Worm (Caenorhabditis elegans) whole organism, young adult: ENCODE measurements around the gene sdz-16.

Experiments
- B0019.2 ChIP-seq: fragments of 200-800 bp; sonication (Bioruptor generic); conservative IDR thresholded peaks from 2 replicates; pipeline ENCODE4 v1.3.6; 2022; ENCODE audit warnings: missing genetic modification reagents, missing genetic modification characterization, missing compliant biosample characterization
- C17E4.6 ChIP-seq: fragments of 200-800 bp; sonication (Bioruptor generic); IDR thresholded peaks from 2 replicates; pipeline ENCODE4 v1.3.6; 2022; ENCODE audit warnings: missing genetic modification reagents, missing genetic modification characterization, missing compliant biosample characterization
- F23B12.7 ChIP-seq: sonication (generic microtip); optimal IDR thresholded peaks from 2 replicates; lab custom pipeline; 2017; ENCODE audit warnings: missing genetic modification characterization, mild to moderate bottlenecking, missing compliant biosample characterization, antibody characterized with exemption, moderate library complexity; ENCODE audit not compliant: insufficient read depth
- F37B4.10 ChIP-seq: fragments of 200-800 bp; sonication (Bioruptor generic); IDR thresholded peaks from 2 replicates; pipeline ENCODE4 v1.3.6; 2022; ENCODE audit warnings: missing genetic modification characterization, missing compliant biosample characterization
- F55B11.4 ChIP-seq: sonication (generic microtip); optimal IDR thresholded peaks from 2 replicates; lab custom pipeline; 2016; ENCODE audit warnings: missing compliant biosample characterization, missing genetic modification characterization, borderline replicate concordance; ENCODE audit not compliant: insufficient read depth
- T26A5.8 ChIP-seq: sonication (generic microtip); optimal IDR thresholded peaks from 2 replicates; lab custom pipeline; 2016; ENCODE audit warnings: missing genetic modification characterization, missing compliant biosample characterization
- Y67H2A.10 ChIP-seq: fragments of 200-800 bp; sonication (Bioruptor generic); conservative IDR thresholded peaks from 2 replicates; pipeline ENCODE4 v1.3.6; 2022; ENCODE audit warnings: missing genetic modification reagents, missing genetic modification characterization, missing compliant biosample characterization
- Y95B8A.8 ChIP-seq: fragments of 200-800 bp; sonication (Bioruptor generic); IDR thresholded peaks from 2 replicates; pipeline ENCODE4 v1.3.6; 2022; ENCODE audit warnings: missing genetic modification reagents, missing genetic modification characterization, missing compliant biosample characterization
- ZK185.1 ChIP-seq: sonication (generic microtip); optimal IDR thresholded peaks from 2 replicates; lab custom pipeline; 2016; ENCODE audit warnings: mild to moderate bottlenecking, missing genetic modification characterization, missing compliant biosample characterization; ENCODE audit not compliant: poor library complexity, severe bottlenecking
- athp-1 ChIP-seq: sonication (generic microtip); optimal IDR thresholded peaks from 2 replicates; lab custom pipeline; 2017; ENCODE audit warnings: mild to moderate bottlenecking, missing genetic modification characterization, missing compliant biosample characterization
- attf-5 ChIP-seq: fragments of 200-800 bp; sonication (Bioruptor generic); optimal IDR thresholded peaks from 2 replicates; lab custom pipeline; 2018; ENCODE audit warnings: mild to moderate bottlenecking, missing genetic modification characterization, missing compliant biosample characterization
- bed-2 ChIP-seq: fragments of 200-800 bp; sonication (Bioruptor generic); IDR thresholded peaks from 2 replicates; pipeline ENCODE4 v1.3.6; 2022; ENCODE audit warnings: missing genetic modification reagents, missing genetic modification characterization, missing compliant biosample characterization
- cebp-1 ChIP-seq, 2 experiments: fragments of 200-800 bp in 1 of 2; sonication (Bioruptor generic) in 1 of 2; sonication (generic microtip) in 1 of 2; IDR thresholded peaks in 1 of 2; optimal IDR thresholded peaks in 1 of 2; 2 replicates each; pipeline versions ENCODE4 v1.3.6 to Lab custom; 2017 to 2022; ENCODE audit warnings: missing compliant biosample characterization in 2 of 2, missing genetic modification characterization in 2 of 2, mild to moderate bottlenecking in 1 of 2, missing genetic modification reagents in 1 of 2, moderate library complexity in 1 of 2
- ceh-79 ChIP-seq: sonication (generic microtip); optimal IDR thresholded peaks from 2 replicates; lab custom pipeline; 2017; ENCODE audit warnings: mild to moderate bottlenecking, missing genetic modification characterization, missing compliant biosample characterization
- dox-1 ChIP-seq: fragments of 200-800 bp; sonication (Bioruptor generic); IDR thresholded peaks from 2 replicates; pipeline ENCODE4 v1.3.6; 2022; ENCODE audit warnings: missing genetic modification reagents, missing genetic modification characterization, missing compliant biosample characterization
- dpl-1 ChIP-seq: fragments of 150-350 bp; optimal IDR thresholded peaks from 2 replicates; lab custom pipeline; 2014; ENCODE audit warnings: missing biosample characterization, missing genetic modification reagents, missing genetic modification characterization
- fkh-3 ChIP-seq: sonication (generic microtip); optimal IDR thresholded peaks from 2 replicates; lab custom pipeline; 2016; ENCODE audit warnings: mild to moderate bottlenecking, missing genetic modification characterization, missing compliant biosample characterization
- him-1 ChIP-seq: sonication (generic microtip); optimal IDR thresholded peaks from 2 replicates; lab custom pipeline; 2016; ENCODE audit warnings: missing genotype, missing genetic modification reagents, missing genetic modification characterization, missing compliant biosample characterization
- lag-1 ChIP-seq: fragments of 200-800 bp; sonication (Bioruptor generic); IDR thresholded peaks from 2 replicates; pipeline ENCODE4 v1.3.6; 2022; ENCODE audit warnings: missing genetic modification reagents, missing genetic modification characterization, missing compliant biosample characterization
- let-526 ChIP-seq: fragments of 200-800 bp; sonication (Bioruptor generic); IDR thresholded peaks from 2 replicates; pipeline ENCODE4 v1.3.6; 2022; ENCODE audit warnings: missing genetic modification reagents, missing genetic modification characterization, missing compliant biosample characterization
- let-607 ChIP-seq, 2 experiments: fragments of 200-800 bp in 1 of 2; sonication (Bioruptor generic) in 1 of 2; sonication (generic microtip) in 1 of 2; optimal IDR thresholded peaks; 2 replicates each; lab custom pipeline; 2016 to 2018; ENCODE audit warnings: mild to moderate bottlenecking in 2 of 2, missing compliant biosample characterization in 2 of 2, missing genetic modification characterization in 2 of 2, moderate library complexity in 2 of 2, missing genotype in 1 of 2
- lin-35 ChIP-seq, 3 experiments: fragments of 150-350 bp in 2 of 3; sonication (generic microtip) in 1 of 3; optimal IDR thresholded peaks; 2 replicates each; lab custom pipeline; 2014 to 2018; ENCODE audit warnings: missing biosample characterization in 3 of 3, missing genetic modification characterization in 3 of 3, missing genetic modification reagents in 3 of 3
- lir-1 ChIP-seq: fragments of 200-800 bp; sonication (Bioruptor generic); conservative IDR thresholded peaks from 2 replicates; pipeline ENCODE4 v1.3.6; 2022; ENCODE audit warnings: missing genetic modification reagents, missing genetic modification characterization, missing compliant biosample characterization
- mel-28 ChIP-seq: sonication (generic microtip); optimal IDR thresholded peaks from 2 replicates; lab custom pipeline; 2016; ENCODE audit warnings: borderline replicate concordance, mild to moderate bottlenecking, missing genetic modification characterization, missing compliant biosample characterization
- nhr-179 ChIP-seq: sonication (generic microtip); optimal IDR thresholded peaks from 2 replicates; lab custom pipeline; 2016; ENCODE audit warnings: mild to moderate bottlenecking, missing genetic modification characterization, missing compliant biosample characterization
- pbrm-1 ChIP-seq: fragments of 200-800 bp; sonication (Bioruptor generic); IDR thresholded peaks from 2 replicates; pipeline ENCODE4 v1.3.6; 2022; ENCODE audit warnings: missing genetic modification reagents, missing genetic modification characterization, missing compliant biosample characterization
- sdz-38 ChIP-seq: sonication (generic microtip); optimal IDR thresholded peaks from 2 replicates; lab custom pipeline; 2016; ENCODE audit warnings: missing genotype, missing genetic modification characterization, missing compliant biosample characterization
- sea-2 ChIP-seq: fragments of 200-800 bp; sonication (Bioruptor generic); IDR thresholded peaks from 2 replicates; pipeline ENCODE4 v1.3.6; 2022; ENCODE audit warnings: missing genetic modification characterization, missing compliant biosample characterization
- snpc-1.3 ChIP-seq: sonication (generic microtip); optimal IDR thresholded peaks from 2 replicates; lab custom pipeline; 2017; ENCODE audit warnings: missing genetic modification characterization, mild to moderate bottlenecking, missing compliant biosample characterization, antibody characterized with exemption, moderate library complexity, missing genotype, missing genetic modification reagents; ENCODE audit not compliant: insufficient read depth
- snpc-4 ChIP-seq, 5 experiments: fragments of 150-350 bp in 1 of 5; sonication (generic microtip) in 4 of 5; optimal IDR thresholded peaks; 2 replicates each; lab custom pipeline; 2014 to 2018; ENCODE audit warnings: missing genetic modification characterization in 5 of 5, missing biosample characterization in 3 of 5, antibody characterized with exemption in 2 of 5, mild to moderate bottlenecking in 2 of 5, missing compliant biosample characterization in 2 of 5, missing genotype in 2 of 5, moderate library complexity in 2 of 5, missing genetic modification reagents in 1 of 5
- somi-1 ChIP-seq: fragments of 200-800 bp; sonication (Bioruptor generic); optimal IDR thresholded peaks from 2 replicates; lab custom pipeline; 2018; ENCODE audit warnings: mild to moderate bottlenecking, missing genetic modification characterization, missing compliant biosample characterization
- sptf-2 ChIP-seq: fragments of 200-800 bp; sonication (Bioruptor generic); optimal IDR thresholded peaks from 2 replicates; lab custom pipeline; 2018; ENCODE audit warnings: mild to moderate bottlenecking, missing genetic modification characterization, missing compliant biosample characterization
- unc-62 ChIP-seq: fragments of 150-350 bp; optimal IDR thresholded peaks from 2 replicates; lab custom pipeline; 2014; ENCODE audit warnings: missing biosample characterization, missing genetic modification reagents, missing genetic modification characterization
- zfh-2 ChIP-seq: fragments of 200-800 bp; sonication (Bioruptor generic); conservative IDR thresholded peaks from 2 replicates; pipeline ENCODE4 v1.3.6; 2022; ENCODE audit warnings: missing genetic modification reagents, missing genetic modification characterization, missing compliant biosample characterization
- ztf-26 ChIP-seq: sonication (generic microtip); optimal IDR thresholded peaks from 2 replicates; lab custom pipeline; 2017; ENCODE audit warnings: missing genetic modification characterization, missing compliant biosample characterization

sdz-16 gene

ce11 chrV:17339349-17339748 lies 11.6 kb upstream of the sdz-16 start:
- TF ChIP-seq snpc-4 (GFP tag; optimal IDR thresholded peaks at IDR 0.05; lab: Kevin White, UChicago), result no peak
- TF ChIP-seq snpc-4 (tag; optimal IDR thresholded peaks at IDR 0.05; lab: Kevin White, UChicago), result no peak
- TF ChIP-seq pbrm-1 (GFP tag; lab: Robert Waterston, UW), result no peak
- no peak for TF ChIP-seq somi-1 (GFP tag; lab: Kevin White, UChicago)
- TF ChIP-seq athp-1 (tag; lab: Kevin White, UChicago), result no peak
- no peak for TF ChIP-seq let-607 (tag; optimal IDR thresholded peaks at IDR 0.05; lab: Kevin White, UChicago)
- TF ChIP-seq B0019.2 (GFP tag; lab: Robert Waterston, UW), result no peak
- TF ChIP-seq lin-35 (GFP tag; optimal IDR thresholded peaks at IDR 0.05; lab: Kevin White, UChicago), result no peak
- no peak for TF ChIP-seq F37B4.10
- no peak for TF ChIP-seq let-526 (GFP tag; lab: Robert Waterston, UW)
- TF ChIP-seq, all 124 proteins: peak for 0

DNA sequence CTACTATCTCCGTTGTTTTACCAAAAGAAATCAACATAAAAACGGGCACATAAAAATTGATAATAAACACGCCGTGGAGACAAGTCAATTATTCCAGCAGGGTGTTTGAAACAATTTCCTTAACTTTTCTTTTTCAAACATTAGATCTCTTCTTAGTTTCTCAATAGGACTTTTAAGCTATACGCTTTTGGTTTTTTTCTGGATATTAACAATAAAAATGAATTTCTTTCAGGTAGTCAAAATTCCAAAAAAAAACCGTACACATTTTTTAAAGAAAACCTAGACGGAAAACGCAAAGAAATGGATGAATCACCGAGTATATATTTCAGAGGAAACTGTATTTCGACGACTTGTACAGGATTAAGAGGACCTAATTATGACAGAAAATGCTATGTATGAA lies 3.6 kb upstream of the sdz-16 start, which contains the start of gene fbxa-185:
Gene fbxa-185, plus strand, starts transcription at position 301 of the 400 bp plus-strand sequence.
- no peak for TF ChIP-seq F37B4.10
- TF ChIP-seq fkh-3 (tag; lab: Kevin White, UChicago), result no peak
- no peak for TF ChIP-seq Y95B8A.8 (GFP tag; lab: Robert Waterston, UW)
- no peak for TF ChIP-seq sea-2
- no peak for TF ChIP-seq him-1
- no peak for TF ChIP-seq mel-28 (tag; lab: Kevin White, UChicago)
- no peak for TF ChIP-seq F23B12.7 (tag; lab: Kevin White, UChicago)
- no peak for TF ChIP-seq zfh-2
- TF ChIP-seq sdz-38 (tag; lab: Kevin White, UChicago), result no peak

ce11 chrV:17328497-17328896 lies 730 bp upstream of the sdz-16 start, which contains the start of gene srg-44:
Gene srg-44, plus strand, starts transcription at chrV:17328797.
- TF ChIP-seq ztf-26 (tag; lab: Kevin White, UChicago) (no peak), dox-1 (GFP tag; lab: Robert Waterston, UW) (no peak), bed-2 (GFP tag; lab: Robert Waterston, UW) (no peak), sptf-2 (no peak), lag-1 (GFP tag; lab: Robert Waterston, UW) (no peak), attf-5 (GFP tag; lab: Kevin White, UChicago) (no peak), zfh-2 (no peak), ZK185.1 (tag; lab: Kevin White, UChicago) (no peak), nhr-179 (no peak), lir-1 (GFP tag; lab: Robert Waterston, UW) (no peak), let-607 (tag; optimal IDR thresholded peaks at IDR 0.05; lab: Kevin White, UChicago) (no peak), T26A5.8 (tag; lab: Kevin White, UChicago) (no peak), ceh-79 (no peak), F55B11.4 (no peak), dpl-1 (no peak), cebp-1 (GFP tag; IDR thresholded peaks at IDR 0.05; lab: Robert Waterston, UW) (no peak), cebp-1 (tag; optimal IDR thresholded peaks at IDR 0.05; lab: Kevin White, UChicago) (no peak), Y67H2A.10 (GFP tag; lab: Robert Waterston, UW) (no peak), unc-62 (GFP tag; lab: Kevin White, UChicago) (no peak), snpc-1.3 (tag; lab: Kevin White, UChicago) (no peak), C17E4.6 (GFP tag; lab: Robert Waterston, UW) (no peak)
- TF ChIP-seq, all 124 proteins: peak for 0
